Worm (Caenorhabditis elegans) whole organism, L4/young adult: ENCODE results near the gene srx-51.

Source experiments
- W03F9.2 ChIP-seq: fragments of 150-350 bp; optimal IDR thresholded peaks from 2 replicates; lab custom pipeline; 2014; ENCODE audit warnings: missing biosample characterization, missing genetic modification characterization
- dao-5 ChIP-seq: sonication (generic microtip); optimal IDR thresholded peaks from 2 replicates; lab custom pipeline; 2016; ENCODE audit warnings: missing genotype, missing genetic modification characterization, moderate library complexity, missing compliant biosample characterization
- him-1 ChIP-seq: sonication (generic microtip); optimal IDR thresholded peaks from 2 replicates; lab custom pipeline; 2016; ENCODE audit warnings: missing genotype, missing genetic modification reagents, missing genetic modification characterization, missing compliant biosample characterization

ce11 chrV:15253529-15253928 lies 28.2 kb upstream of the srx-51 start, which contains the start of gene srbc-75:
- TF ChIP-seq dao-5 = no peak
- no peak for TF ChIP-seq W03F9.2 (tag; lab: Kevin White, UChicago)
- TF ChIP-seq him-1 (tag; lab: Kevin White, UChicago) = no peak
